Fruit fly (Drosophila melanogaster): ENCODE measurements around the gene CG6171.
A peak's percentile ranks its signal among the peaks of the same experiment; 100 is the strongest.

CG6171 gene

dm6 chr3R:15371833-15372232 lies 8.2 kb upstream of the CG6171 start, which contains the start of the genes Ccm3 and CG6136 (continued):
- TF ChIP-seq CG14050 (GFP tag; IDR thresholded peaks at IDR 0.05), result no peak
- no peak for TF ChIP-seq cad (GFP tag; optimal IDR thresholded peaks at IDR 0.05)
- no peak for TF ChIP-seq org-1 (GFP tag; optimal IDR thresholded peaks at IDR 0.05)
- TF ChIP-seq CG9215 (GFP tag; IDR thresholded peaks at IDR 0.05), result no peak
- peak; percentile 84 for TF ChIP-seq sob (GFP tag; IDR thresholded peaks at IDR 0.05)
- no peak for TF ChIP-seq ssp (GFP tag; IDR thresholded peaks at IDR 0.05)
- no peak for TF ChIP-seq CG31388 (GFP tag; optimal IDR thresholded peaks at IDR 0.05)
- no peak for TF ChIP-seq gsb-n (tag; optimal IDR thresholded peaks at IDR 0.05)
- no peak for TF ChIP-seq cato (GFP tag; optimal IDR thresholded peaks at IDR 0.05; ENCODE audit: borderline replicate concordance)
- no peak for TF ChIP-seq CG11504 (tag; optimal IDR thresholded peaks at IDR 0.05)
- TF ChIP-seq Nf-YC (tag; optimal IDR thresholded peaks at IDR 0.05), result peak; percentile 46
- peak; percentile 45 for TF ChIP-seq CG13894 (tag; optimal IDR thresholded peaks at IDR 0.05)
- no peak for TF ChIP-seq CG9876 (GFP tag; optimal IDR thresholded peaks at IDR 0.05)
- TF ChIP-seq CG12104 (GFP tag; optimal IDR thresholded peaks at IDR 0.05), result peak; percentile 6
- TF ChIP-seq CG4730 (GFP tag; IDR thresholded peaks at IDR 0.05), result no peak
- peak; percentile 57 for TF ChIP-seq CG8924 (tag; optimal IDR thresholded peaks at IDR 0.05)
- TF ChIP-seq CG17359 (tag; optimal IDR thresholded peaks at IDR 0.05), result no peak
- TF ChIP-seq CG3407 (GFP tag; optimal IDR thresholded peaks at IDR 0.05), result no peak
- TF ChIP-seq esg (GFP tag; conservative IDR thresholded peaks at IDR 0.05), result no peak
- TF ChIP-seq CG34422 (GFP tag; IDR thresholded peaks at IDR 0.05), result peak; percentile 64; the same call in 1 of the 3 replicates
- peak; percentile 25 for TF ChIP-seq CG9727 (GFP tag; optimal IDR thresholded peaks at IDR 0.05)
- no peak for TF ChIP-seq zen (tag; optimal IDR thresholded peaks at IDR 0.05)
- TF ChIP-seq Mad (GFP tag; optimal IDR thresholded peaks at IDR 0.05), result no peak
- TF ChIP-seq Scr (GFP tag; IDR thresholded peaks at IDR 0.05; ENCODE audit: partially characterized antibody), result peak; percentile 91
- TF ChIP-seq CG4820 (GFP tag; optimal IDR thresholded peaks at IDR 0.05), result no peak
- TF ChIP-seq CG1832 (GFP tag; optimal IDR thresholded peaks at IDR 0.05), result no peak
- TF ChIP-seq CG15601 (tag; optimal IDR thresholded peaks at IDR 0.05), result no peak
- peak; percentile 91 for TF ChIP-seq Dll (GFP tag; IDR thresholded peaks at IDR 0.05; ENCODE audit: partially characterized antibody)
- no peak for TF ChIP-seq Jarid2 (GFP tag; optimal IDR thresholded peaks at IDR 0.05)
- peak; percentile 94 for TF ChIP-seq Med (GFP tag)
- peak; percentile 23 for TF ChIP-seq Neu2 (GFP tag; optimal IDR thresholded peaks at IDR 0.05; ENCODE audit: borderline replicate concordance)
- no peak for TF ChIP-seq gfzf (GFP tag; optimal IDR thresholded peaks at IDR 0.05)
- TF ChIP-seq CG4282 (GFP tag; optimal IDR thresholded peaks at IDR 0.05), result peak; percentile 46
- no peak for TF ChIP-seq aop (GFP tag; IDR thresholded peaks at IDR 0.05)
- no peak for TF ChIP-seq Atf-2 (GFP tag; optimal IDR thresholded peaks at IDR 0.05)
- no peak for TF ChIP-seq eve (GFP tag; optimal IDR thresholded peaks at IDR 0.05)
- peak; percentile 86 for TF ChIP-seq Rfx (GFP tag; IDR thresholded peaks at IDR 0.05)
- no peak for TF ChIP-seq CG15269 (tag; optimal IDR thresholded peaks at IDR 0.05)
- no peak for TF ChIP-seq Mes4 (GFP tag; optimal IDR thresholded peaks at IDR 0.05)
- peak; percentile 54 to 55 for TF ChIP-seq dpn (GFP tag; optimal IDR thresholded peaks at IDR 0.05)
- TF ChIP-seq ftz-f1 (GFP tag; optimal IDR thresholded peaks at IDR 0.05), result no peak
- peak; percentile 85 for TF ChIP-seq sna (GFP tag; IDR thresholded peaks at IDR 0.05; ENCODE audit: partially characterized antibody)
- peak; percentile 35 for TF ChIP-seq NC2β (GFP tag; optimal IDR thresholded peaks at IDR 0.05)
- TF ChIP-seq CG8290 (GFP tag; optimal IDR thresholded peaks at IDR 0.05), result no peak
- peak in 1 of 2 experiments; percentile 69 for TF ChIP-seq CG8290 (tag; optimal IDR thresholded peaks at IDR 0.05)
- no peak for TF ChIP-seq CG8478 (optimal IDR thresholded peaks at IDR 0.05)
- peak; percentile 41 for TF ChIP-seq CG17385 (GFP tag; optimal IDR thresholded peaks at IDR 0.05)
- TF ChIP-seq bbx (GFP tag; IDR thresholded peaks at IDR 0.05; ENCODE audit: partially characterized antibody), result peak; percentile 95
- TF ChIP-seq chinmo (GFP tag; IDR thresholded peaks at IDR 0.05; ENCODE audit: partially characterized antibody), result peak; percentile 88; the same call in 3 of the 4 replicates
- TF ChIP-seq Dip2 (GFP tag; IDR thresholded peaks at IDR 0.05), result no peak
- no peak for TF ChIP-seq sens-2 (GFP tag; IDR thresholded peaks at IDR 0.05)
- 0 out of 2 replicates have a peak, but pooled peaks have one; percentile 12 for TF ChIP-seq sisA (GFP tag; IDR thresholded peaks at IDR 0.05)

All from whole organism, embryonic.